Worm (Caenorhabditis elegans) whole organism, L2 larva: ENCODE results near the gene Y22D7AL.4.
A peak's percentile ranks its signal among the peaks of the same experiment; 100 is the strongest.

Experiments used
- C34F6.9 ChIP-seq: fragments of 150-350 bp; optimal IDR thresholded peaks from 2 replicates; lab custom pipeline; 2014; ENCODE audit warnings: missing biosample characterization, missing genetic modification characterization
- F13H6.1 ChIP-seq: sonication (generic microtip); optimal IDR thresholded peaks from 2 replicates; lab custom pipeline; 2016; ENCODE audit warnings: missing genetic modification characterization, missing compliant biosample characterization
- R02D3.7 ChIP-seq: fragments of 150-350 bp; optimal IDR thresholded peaks from 2 replicates; lab custom pipeline; 2014; ENCODE audit warnings: missing biosample characterization, missing genetic modification characterization
- Y55F3AM.14 ChIP-seq: fragments of 200-800 bp; sonication (Bioruptor generic); optimal IDR thresholded peaks from 2 replicates; lab custom pipeline; 2018; ENCODE audit warnings: mild to moderate bottlenecking, missing genetic modification characterization, missing compliant biosample characterization
- ZK546.5 ChIP-seq: sonication (generic microtip); optimal IDR thresholded peaks from 2 replicates; lab custom pipeline; 2017; ENCODE audit warnings: missing biosample characterization, missing genetic modification characterization
- alr-1 ChIP-seq: fragments of 150-350 bp; optimal IDR thresholded peaks from 2 replicates; lab custom pipeline; 2014; ENCODE audit warnings: missing biosample characterization, missing genetic modification characterization
- aly-2 ChIP-seq: fragments of 150-350 bp; optimal IDR thresholded peaks from 2 replicates; lab custom pipeline; 2014; ENCODE audit warnings: missing biosample characterization, missing genetic modification characterization
- ama-1 ChIP-seq: fragments of 150-350 bp; optimal IDR thresholded peaks from 2 replicates; lab custom pipeline; 2018; ENCODE audit warnings: inconsistent platforms
- ceh-16 ChIP-seq: fragments of 150-350 bp; optimal IDR thresholded peaks from 2 replicates; lab custom pipeline; 2014; ENCODE audit warnings: missing biosample characterization, missing genetic modification characterization
- ceh-82 ChIP-seq: fragments of 150-350 bp; optimal IDR thresholded peaks from 2 replicates; lab custom pipeline; 2014; ENCODE audit warnings: missing biosample characterization, missing genetic modification characterization
- crh-2 ChIP-seq: sonication (generic microtip); optimal IDR thresholded peaks from 2 replicates; lab custom pipeline; 2017; ENCODE audit warnings: missing biosample characterization, missing genetic modification characterization
- dmd-4 ChIP-seq: sonication (generic microtip); optimal IDR thresholded peaks from 2 replicates; lab custom pipeline; 2017; ENCODE audit warnings: missing biosample characterization, missing genetic modification characterization
- egl-27 ChIP-seq: sonication (generic microtip); optimal IDR thresholded peaks from 3 replicates; lab custom pipeline; 2017; ENCODE audit warnings: missing biosample characterization, missing genetic modification reagents, missing genetic modification characterization
- elt-1 ChIP-seq: fragments of 150-350 bp; optimal IDR thresholded peaks from 2 replicates; lab custom pipeline; 2014; ENCODE audit warnings: missing biosample characterization, missing genetic modification characterization
- elt-3 ChIP-seq: sonication (generic microtip); optimal IDR thresholded peaks from 2 replicates; lab custom pipeline; 2017; ENCODE audit warnings: missing biosample characterization, missing genetic modification characterization
- fos-1 ChIP-seq: fragments of 150-350 bp; optimal IDR thresholded peaks from 2 replicates; lab custom pipeline; 2014; ENCODE audit warnings: missing biosample characterization, missing genetic modification characterization
- gmeb-1 ChIP-seq: fragments of 150-350 bp; optimal IDR thresholded peaks from 2 replicates; lab custom pipeline; 2014; ENCODE audit warnings: missing biosample characterization, missing genetic modification characterization
- lin-11 ChIP-seq: fragments of 150-350 bp; sonication (generic microtip); optimal IDR thresholded peaks from 2 replicates; lab custom pipeline; 2014; ENCODE audit warnings: missing biosample characterization, missing genetic modification characterization, inconsistent platforms, mixed read lengths
- lin-13 ChIP-seq: fragments of 150-350 bp; optimal IDR thresholded peaks from 2 replicates; lab custom pipeline; 2014; ENCODE audit warnings: missing biosample characterization, missing genetic modification reagents, missing genetic modification characterization
- lsy-2 ChIP-seq, 2 experiments: fragments of 150-350 bp in 1 of 2; sonication (generic microtip) in 1 of 2; optimal IDR thresholded peaks; 2 replicates each; lab custom pipeline; 2014 to 2017; ENCODE audit warnings: missing biosample characterization in 2 of 2, missing genetic modification characterization in 2 of 2
- mab-5 ChIP-seq: fragments of 150-350 bp; optimal IDR thresholded peaks from 2 replicates; lab custom pipeline; 2014; ENCODE audit warnings: missing biosample characterization, missing genetic modification characterization
- mbf-1 ChIP-seq: sonication (generic microtip); optimal IDR thresholded peaks from 2 replicates; lab custom pipeline; 2017; ENCODE audit warnings: missing biosample characterization, missing genetic modification characterization
- mdl-1 ChIP-seq, 2 experiments: fragments of 150-350 bp in 1 of 2; sonication (generic microtip) in 1 of 2; optimal IDR thresholded peaks; 2 replicates each; lab custom pipeline; 2017; ENCODE audit warnings: missing biosample characterization in 2 of 2, missing genetic modification characterization in 2 of 2
- nhr-10 ChIP-seq: sonication (generic microtip); optimal IDR thresholded peaks from 2 replicates; lab custom pipeline; 2017; ENCODE audit warnings: missing biosample characterization, missing genetic modification characterization
- nhr-11 ChIP-seq: fragments of 150-350 bp; optimal IDR thresholded peaks from 2 replicates; lab custom pipeline; 2014; ENCODE audit warnings: missing biosample characterization, missing genetic modification characterization
- nhr-12 ChIP-seq: fragments of 150-350 bp; optimal IDR thresholded peaks from 2 replicates; lab custom pipeline; 2014; ENCODE audit warnings: missing biosample characterization, missing genetic modification characterization
- nhr-129 ChIP-seq: fragments of 150-350 bp; optimal IDR thresholded peaks from 2 replicates; lab custom pipeline; 2014; ENCODE audit warnings: missing biosample characterization, missing genetic modification characterization
- nhr-21 ChIP-seq: fragments of 150-350 bp; optimal IDR thresholded peaks from 2 replicates; lab custom pipeline; 2014; ENCODE audit warnings: missing biosample characterization, missing genetic modification characterization
- nhr-23 ChIP-seq: fragments of 150-350 bp; optimal IDR thresholded peaks from 2 replicates; lab custom pipeline; 2014; ENCODE audit warnings: missing biosample characterization, missing genetic modification reagents, missing genetic modification characterization
- nhr-237 ChIP-seq: fragments of 150-350 bp; optimal IDR thresholded peaks from 2 replicates; lab custom pipeline; 2014; ENCODE audit warnings: missing biosample characterization, missing genetic modification characterization
- nhr-25 ChIP-seq: fragments of 150-350 bp; sonication (generic microtip); optimal IDR thresholded peaks from 3 replicates; lab custom pipeline; 2014; ENCODE audit warnings: missing biosample characterization, missing genetic modification characterization
- nhr-6 ChIP-seq: fragments of 150-350 bp; optimal IDR thresholded peaks from 2 replicates; lab custom pipeline; 2014; ENCODE audit warnings: missing biosample characterization, missing genetic modification characterization
- nhr-77 ChIP-seq: fragments of 150-350 bp; optimal IDR thresholded peaks from 2 replicates; lab custom pipeline; 2014; ENCODE audit warnings: missing biosample characterization, missing genetic modification characterization
- peb-1 ChIP-seq: fragments of 150-350 bp; optimal IDR thresholded peaks from 2 replicates; lab custom pipeline; 2014; ENCODE audit warnings: missing biosample characterization, missing genetic modification characterization
- sem-4 ChIP-seq: fragments of 150-350 bp; optimal IDR thresholded peaks from 2 replicates; lab custom pipeline; 2014; ENCODE audit warnings: missing biosample characterization, missing genetic modification reagents, missing genetic modification characterization
- skn-1 ChIP-seq: sonication (generic microtip); optimal IDR thresholded peaks from 2 replicates; lab custom pipeline; 2017; ENCODE audit warnings: missing biosample characterization, missing genetic modification characterization
- sma-3 ChIP-seq: sonication (generic microtip); optimal IDR thresholded peaks from 2 replicates; lab custom pipeline; 2016; ENCODE audit warnings: missing genetic modification reagents, missing genetic modification characterization, missing compliant biosample characterization
- sma-9 ChIP-seq, 2 experiments: fragments of 150-350 bp in 1 of 2; sonication (generic microtip) in 1 of 2; optimal IDR thresholded peaks; 2 replicates each; lab custom pipeline; 2014 to 2016; ENCODE audit warnings: missing genetic modification characterization in 2 of 2, mild to moderate bottlenecking in 1 of 2, missing biosample characterization in 1 of 2, missing compliant biosample characterization in 1 of 2, missing genetic modification reagents in 1 of 2, moderate library complexity in 1 of 2
- snpc-4 ChIP-seq: fragments of 150-350 bp; optimal IDR thresholded peaks from 2 replicates; lab custom pipeline; 2014; ENCODE audit warnings: missing biosample characterization, missing genetic modification characterization
- unc-39 ChIP-seq: fragments of 150-350 bp; optimal IDR thresholded peaks from 2 replicates; lab custom pipeline; 2014; ENCODE audit warnings: missing biosample characterization, missing genetic modification characterization
- unc-55 ChIP-seq: fragments of 150-350 bp; sonication (generic microtip); optimal IDR thresholded peaks from 3 replicates; lab custom pipeline; 2014; ENCODE audit warnings: missing biosample characterization, missing genetic modification reagents, missing genetic modification characterization
- unc-62 ChIP-seq: fragments of 150-350 bp; optimal IDR thresholded peaks from 2 replicates; lab custom pipeline; 2014; ENCODE audit warnings: missing biosample characterization, missing genetic modification reagents, missing genetic modification characterization
- zag-1 ChIP-seq: fragments of 150-350 bp; optimal IDR thresholded peaks from 2 replicates; lab custom pipeline; 2014; ENCODE audit warnings: missing biosample characterization, missing genetic modification characterization
- ztf-1 ChIP-seq: fragments of 200-800 bp; sonication (Bioruptor generic); conservative IDR thresholded peaks from 2 replicates; pipeline ENCODE4 v1.3.6; 2022; ENCODE audit warnings: missing genetic modification characterization, missing compliant biosample characterization
- ztf-11 ChIP-seq: sonication (generic microtip); optimal IDR thresholded peaks from 2 replicates; lab custom pipeline; 2017; ENCODE audit warnings: missing biosample characterization, missing genetic modification characterization
- ztf-4 ChIP-seq: fragments of 150-350 bp; optimal IDR thresholded peaks from 2 replicates; lab custom pipeline; 2014; ENCODE audit warnings: missing biosample characterization, missing genetic modification characterization

Y22D7AL.4 gene

ce11 chrIII:1616245-1617026 lies 10.0 kb upstream of the Y22D7AL.4 start (continued):
- no peak for TF ChIP-seq ceh-82 (tag; lab: Kevin White, UChicago)

ce11 chrIII:1618312-1618711 lies 8.1 kb upstream of the Y22D7AL.4 start:
- TF ChIP-seq ztf-1 (GFP tag; lab: Robert Waterston, UW): no peak
- TF ChIP-seq unc-39: no peak
- no peak for TF ChIP-seq Y55F3AM.14 (GFP tag; lab: Kevin White, UChicago)
- TF ChIP-seq ztf-11 (tag; lab: Kevin White, UChicago): no peak
- TF ChIP-seq lin-11 (tag; lab: Kevin White, UChicago): no peak
- no peak for TF ChIP-seq nhr-6 (tag; lab: Kevin White, UChicago)
- TF ChIP-seq ceh-16 (tag; lab: Kevin White, UChicago): no peak
- no peak for TF ChIP-seq fos-1 (tag; lab: Kevin White, UChicago)
- no peak for TF ChIP-seq ztf-4 (tag; lab: Kevin White, UChicago)
- no peak for TF ChIP-seq F13H6.1 (tag; lab: Kevin White, UChicago)
- no peak for TF ChIP-seq nhr-10 (tag; lab: Kevin White, UChicago)
- TF ChIP-seq sma-3: no peak
- TF ChIP-seq nhr-12 (tag; lab: Kevin White, UChicago): no peak
- no peak for TF ChIP-seq nhr-11
- TF ChIP-seq peb-1: no peak
- TF ChIP-seq crh-2: no peak

ce11 chrIII:1618915-1619314 lies 7.5 kb upstream of the Y22D7AL.4 start, which contains the start of gene Y22D7AL.10:
Gene Y22D7AL.10 (minus strand): TSS chrIII:1618929.
- peak; percentile 97 for TF ChIP-seq crh-2
- TF ChIP-seq nhr-25 (tag; lab: Kevin White, UChicago): peak; percentile 98
- peak; percentile 97 for TF ChIP-seq sem-4 (tag; lab: Kevin White, UChicago)
- peak; percentile 98 for TF ChIP-seq lsy-2 (tag; optimal IDR thresholded peaks at IDR 0.05; lab: Kevin White, UChicago)
- TF ChIP-seq unc-62 (GFP tag; lab: Kevin White, UChicago): peak; percentile 56
- peak; percentile 2 for TF ChIP-seq nhr-12 (tag; lab: Kevin White, UChicago)
- no peak for TF ChIP-seq nhr-23
- TF ChIP-seq nhr-21 (tag; lab: Kevin White, UChicago): peak; percentile 97
- peak; percentile 85 for TF ChIP-seq skn-1 (tag; lab: Kevin White, UChicago)
- peak; percentile 61 for TF ChIP-seq snpc-4
- TF ChIP-seq egl-27 (tag; lab: Kevin White, UChicago): peak; percentile 91
- no peak for TF ChIP-seq elt-3 (tag; lab: Kevin White, UChicago)
- peak; percentile 49 for TF ChIP-seq ama-1 (lab: Kevin White, UChicago)
- peak; percentile 99 for TF ChIP-seq sma-3
- peak; percentile 99 for TF ChIP-seq nhr-129 (tag; lab: Kevin White, UChicago)
- peak; percentile 82 for TF ChIP-seq nhr-77 (tag; lab: Kevin White, UChicago)
- TF ChIP-seq mbf-1 (tag; lab: Kevin White, UChicago): peak; percentile 56
- peak; percentile 76 for TF ChIP-seq R02D3.7 (tag; lab: Kevin White, UChicago)
- TF ChIP-seq ceh-16 (tag; lab: Kevin White, UChicago): peak; percentile 86
- TF ChIP-seq alr-1 (tag; lab: Kevin White, UChicago): no peak
- peak; percentile 95 for TF ChIP-seq C34F6.9 (tag; lab: Kevin White, UChicago)
- TF ChIP-seq ztf-1 (GFP tag; lab: Robert Waterston, UW): 0 out of 2 replicates have a peak, but pooled peaks have one; percentile 76
- peak; percentile 97 for TF ChIP-seq mab-5 (tag; lab: Kevin White, UChicago)
- peak; percentile 82 for TF ChIP-seq ZK546.5 (tag; lab: Kevin White, UChicago)
- TF ChIP-seq ztf-4 (tag; lab: Kevin White, UChicago): peak; percentile 97
- TF ChIP-seq unc-55: peak; percentile 99
- TF ChIP-seq lin-11 (tag; lab: Kevin White, UChicago): peak; percentile 100
- TF ChIP-seq mdl-1 (tag; optimal IDR thresholded peaks at IDR 0.05; lab: Kevin White, UChicago): peak; percentile 58 to 59
- peak; percentile 96 for TF ChIP-seq gmeb-1 (tag; lab: Kevin White, UChicago)
- peak; percentile 84 for TF ChIP-seq ceh-82 (tag; lab: Kevin White, UChicago)
- TF ChIP-seq Y55F3AM.14 (GFP tag; lab: Kevin White, UChicago): peak; percentile 92
- no peak for TF ChIP-seq unc-39
- no peak for TF ChIP-seq elt-1 (tag; lab: Kevin White, UChicago)
- TF ChIP-seq nhr-11: no peak
- TF ChIP-seq peb-1: no peak
- TF ChIP-seq nhr-237 (tag; lab: Kevin White, UChicago): peak; percentile 87
- TF ChIP-seq zag-1 (tag; lab: Kevin White, UChicago): peak; percentile 76
- TF ChIP-seq nhr-6 (tag; lab: Kevin White, UChicago): peak; percentile 93
- TF ChIP-seq F13H6.1 (tag; lab: Kevin White, UChicago): peak; percentile 99
- TF ChIP-seq aly-2: peak; percentile 44
- TF ChIP-seq ztf-11 (tag; lab: Kevin White, UChicago): peak; percentile 75
- peak; percentile 98 for TF ChIP-seq lin-13 (GFP tag; lab: Kevin White, UChicago)
- TF ChIP-seq sma-9 (GFP tag; optimal IDR thresholded peaks at IDR 0.05; lab: Kevin White, UChicago): peak; percentile 96
- no peak for TF ChIP-seq sma-9 (tag; optimal IDR thresholded peaks at IDR 0.05; lab: Kevin White, UChicago)
- TF ChIP-seq dmd-4 (tag; lab: Kevin White, UChicago): peak; percentile 70
